In the genomic region with DNA sequence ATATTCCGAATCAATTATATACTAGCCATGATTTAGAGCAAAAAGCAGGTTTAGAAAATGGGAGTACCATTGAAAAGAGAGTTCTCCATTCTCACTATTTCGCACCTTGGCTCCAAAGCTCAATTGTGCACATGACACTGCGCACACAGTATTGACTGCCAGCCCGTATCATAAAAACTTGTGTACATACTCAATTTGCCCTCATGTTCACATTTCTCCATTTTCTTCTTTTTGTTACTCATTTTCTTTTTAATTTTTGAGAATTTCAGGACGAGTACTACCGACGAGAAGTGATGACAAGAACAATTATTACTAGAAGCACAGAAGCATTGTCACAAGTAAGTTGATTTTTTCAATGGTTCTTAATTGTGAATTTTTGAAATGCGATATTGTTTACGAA, we compare ENCODE assay signal across 4 worm cellular contexts.
TF ChIP-seq lines count a peak whose summit lies in the region.

No protein-coding gene starts in this region.

TF ChIP-seq in whole organism, L1 larva, 84 proteins besides CTCF, POLR2A, EP300 and RAD21:
- TF ChIP-seq elt-2 (tag; optimal IDR thresholded peaks at IDR 0.05; lab: Kevin White, UChicago) (peak; percentile 28), fkh-4 (tag; optimal IDR thresholded peaks at IDR 0.05; lab: Kevin White, UChicago; ENCODE audit: borderline replicate concordance) (no peak), skn-1 (tag; optimal IDR thresholded peaks at IDR 0.05; lab: Kevin White, UChicago) (no peak), grh-1 (GFP tag; IDR thresholded peaks at IDR 0.05; lab: Robert Waterston, UW) (no peak), nhr-19 (GFP tag; conservative IDR thresholded peaks at IDR 0.05; lab: Robert Waterston, UW) (no peak), sox-4 (tag; optimal IDR thresholded peaks at IDR 0.05; lab: Kevin White, UChicago) (no peak), zip-4 (GFP tag; optimal IDR thresholded peaks at IDR 0.05; lab: Kevin White, UChicago) (no peak), xbp-1 (tag; optimal IDR thresholded peaks at IDR 0.05; lab: Kevin White, UChicago) (no peak), efl-1 (optimal IDR thresholded peaks at IDR 0.05; lab: Kevin White, UChicago) (no peak), efl-1 (GFP tag; optimal IDR thresholded peaks at IDR 0.05 in 1 of 2; lab: Kevin White, UChicago) (peak in 1 of 2 experiments; percentile 85), efl-3 (GFP tag; optimal IDR thresholded peaks at IDR 0.05; lab: Kevin White, UChicago) (no peak), C34B4.2 (tag; optimal IDR thresholded peaks at IDR 0.05; lab: Kevin White, UChicago) (no peak), nhr-11 (tag; optimal IDR thresholded peaks at IDR 0.05; lab: Kevin White, UChicago) (no peak), hlh-4 (tag; optimal IDR thresholded peaks at IDR 0.05; lab: Kevin White, UChicago) (no peak), egl-27 (tag; optimal IDR thresholded peaks at IDR 0.05; lab: Kevin White, UChicago) (no peak), ceh-88 (GFP tag; IDR thresholded peaks at IDR 0.05; lab: Robert Waterston, UW) (no peak), sptf-1 (tag; optimal IDR thresholded peaks at IDR 0.05; lab: Kevin White, UChicago) (no peak), nhr-47 (tag; optimal IDR thresholded peaks at IDR 0.05; lab: Kevin White, UChicago) (no peak)

TF ChIP-seq in whole organism, L2 larva, 48 proteins besides CTCF, POLR2A, EP300 and RAD21:
- TF ChIP-seq nhr-12 (tag; optimal IDR thresholded peaks at IDR 0.05; lab: Kevin White, UChicago) (no peak), sem-4 (tag; optimal IDR thresholded peaks at IDR 0.05; lab: Kevin White, UChicago) (no peak), peb-1 (tag; optimal IDR thresholded peaks at IDR 0.05; lab: Kevin White, UChicago) (no peak), nhr-129 (tag; optimal IDR thresholded peaks at IDR 0.05; lab: Kevin White, UChicago) (peak; percentile 17), F13H6.1 (tag; optimal IDR thresholded peaks at IDR 0.05; lab: Kevin White, UChicago) (no peak), ztf-11 (tag; optimal IDR thresholded peaks at IDR 0.05; lab: Kevin White, UChicago) (no peak), ztf-4 (tag; optimal IDR thresholded peaks at IDR 0.05; lab: Kevin White, UChicago) (no peak)

TF ChIP-seq in whole organism, L3 larva, 47 proteins besides CTCF, POLR2A, EP300 and RAD21:
- TF ChIP-seq sea-2 (GFP tag; optimal IDR thresholded peaks at IDR 0.05; lab: Kevin White, UChicago) (no peak), pqm-1 (tag; optimal IDR thresholded peaks at IDR 0.05; lab: Kevin White, UChicago) (peak; percentile 49), daf-12 (tag; optimal IDR thresholded peaks at IDR 0.05; lab: Kevin White, UChicago) (no peak), pha-4 (tag; optimal IDR thresholded peaks at IDR 0.05; lab: Kevin White, UChicago) (peak; percentile 83), ceh-28 (tag; optimal IDR thresholded peaks at IDR 0.05; lab: Kevin White, UChicago) (no peak), ceh-9 (tag; optimal IDR thresholded peaks at IDR 0.05; lab: Kevin White, UChicago) (no peak), ztf-4 (tag; optimal IDR thresholded peaks at IDR 0.05; lab: Kevin White, UChicago) (no peak), nhr-28 (tag; optimal IDR thresholded peaks at IDR 0.05; lab: Kevin White, UChicago) (no peak), zag-1 (tag; optimal IDR thresholded peaks at IDR 0.05; lab: Kevin White, UChicago) (no peak), tbx-2 (tag; optimal IDR thresholded peaks at IDR 0.05; lab: Kevin White, UChicago) (no peak)

TF ChIP-seq in whole organism, L4 larva, 104 proteins besides CTCF, POLR2A, EP300 and RAD21:
- TF ChIP-seq arid-1 (GFP tag; conservative IDR thresholded peaks at IDR 0.05; lab: Robert Waterston, UW): no peak
- no peak for TF ChIP-seq tag-97 (GFP tag; IDR thresholded peaks at IDR 0.05; lab: Robert Waterston, UW)
- TF ChIP-seq aha-1 (tag; lab: Kevin White, UChicago): no peak
- TF ChIP-seq unc-130 (GFP tag; optimal IDR thresholded peaks at IDR 0.05; lab: Kevin White, UChicago): no peak
- TF ChIP-seq mxl-3 (GFP tag; optimal IDR thresholded peaks at IDR 0.05; lab: Kevin White, UChicago): no peak
- no peak for TF ChIP-seq egl-43 (GFP tag; IDR thresholded peaks at IDR 0.05; lab: Robert Waterston, UW)
- TF ChIP-seq tra-1 (GFP tag; IDR thresholded peaks at IDR 0.05; lab: Robert Waterston, UW): no peak
- no peak for TF ChIP-seq lir-3 (tag; optimal IDR thresholded peaks at IDR 0.05; lab: Kevin White, UChicago)
- TF ChIP-seq lin-38 (GFP tag; IDR thresholded peaks at IDR 0.05; lab: Robert Waterston, UW): no peak
- TF ChIP-seq hmg-1.1 (GFP tag; IDR thresholded peaks at IDR 0.05; lab: Robert Waterston, UW): no peak
- TF ChIP-seq pha-4 (GFP tag; IDR thresholded peaks at IDR 0.05; lab: Robert Waterston, UW): no peak
- TF ChIP-seq pha-4 (tag; optimal IDR thresholded peaks at IDR 0.05; lab: Kevin White, UChicago): peak; percentile 18
- TF ChIP-seq fos-1 (tag; optimal IDR thresholded peaks at IDR 0.05; lab: Kevin White, UChicago): no peak
- no peak for TF ChIP-seq mdt-29 (GFP tag; IDR thresholded peaks at IDR 0.05; lab: Robert Waterston, UW)
- TF ChIP-seq dve-1 (tag; optimal IDR thresholded peaks at IDR 0.05; lab: Kevin White, UChicago; ENCODE audit: insufficient read depth): peak; percentile 7
- TF ChIP-seq hlh-30 (tag; optimal IDR thresholded peaks at IDR 0.05; lab: Kevin White, UChicago; ENCODE audit: insufficient read depth): peak; percentile 32
- TF ChIP-seq daf-16 (GFP tag; optimal IDR thresholded peaks at IDR 0.05; lab: Kevin White, UChicago): no peak
- TF ChIP-seq daf-16 (tag; optimal IDR thresholded peaks at IDR 0.05; lab: Kevin White, UChicago): peak; percentile 19
